Worm (Caenorhabditis elegans) whole organism, early embryonic: ENCODE measurements around the gene crn-6.

Experiments
- B0310.2 ChIP-seq: sonication (generic microtip); optimal IDR thresholded peaks from 2 replicates; lab custom pipeline; 2016; ENCODE audit warnings: mild to moderate bottlenecking, missing genetic modification characterization, missing compliant biosample characterization
- F13C5.2 ChIP-seq: sonication (generic microtip); optimal IDR thresholded peaks from 2 replicates; lab custom pipeline; 2017; ENCODE audit warnings: mild to moderate bottlenecking, missing genetic modification characterization, inconsistent platforms, missing compliant biosample characterization
- aly-1 ChIP-seq: sonication (generic microtip); optimal IDR thresholded peaks from 2 replicates; lab custom pipeline; 2016; ENCODE audit warnings: missing genetic modification characterization, missing compliant biosample characterization
- ama-1 ChIP-seq: fragments of 150-350 bp; optimal IDR thresholded peaks from 2 replicates; lab custom pipeline; 2014
- ceh-13 ChIP-seq: fragments of 200-800 bp; sonication (Bioruptor generic); optimal IDR thresholded peaks from 2 replicates; lab custom pipeline; 2018; ENCODE audit warnings: mild to moderate bottlenecking, missing genetic modification characterization, missing compliant biosample characterization
- ceh-36 ChIP-seq: sonication (generic microtip); optimal IDR thresholded peaks from 2 replicates; lab custom pipeline; 2016; ENCODE audit warnings: missing genetic modification characterization, inconsistent platforms, missing compliant biosample characterization
- ets-7 ChIP-seq: sonication (generic microtip); optimal IDR thresholded peaks from 2 replicates; lab custom pipeline; 2016; ENCODE audit warnings: missing genotype, missing genetic modification characterization, missing compliant biosample characterization
- flt-1 ChIP-seq: fragments of 200-800 bp; sonication (Bioruptor generic); IDR thresholded peaks from 2 replicates; pipeline ENCODE4 v1.3.6; 2022; ENCODE audit warnings: missing genetic modification characterization, missing compliant biosample characterization
- hmbx-1 ChIP-seq: sonication (generic microtip); optimal IDR thresholded peaks from 2 replicates; lab custom pipeline; 2016; ENCODE audit warnings: mild to moderate bottlenecking, missing genetic modification characterization, missing compliant biosample characterization
- hmg-4 ChIP-seq: fragments of 200-800 bp; sonication (Bioruptor generic); optimal IDR thresholded peaks from 2 replicates; lab custom pipeline; 2018; ENCODE audit warnings: mild to moderate bottlenecking, missing genetic modification characterization, missing compliant biosample characterization
- hnd-1 ChIP-seq: sonication (generic microtip); optimal IDR thresholded peaks from 2 replicates; lab custom pipeline; 2016; ENCODE audit warnings: missing genetic modification characterization, missing compliant biosample characterization
- pes-1 ChIP-seq: fragments of 200-800 bp; sonication (Bioruptor generic); IDR thresholded peaks from 2 replicates; pipeline ENCODE4 v1.3.6; 2022; ENCODE audit warnings: missing genetic modification reagents, missing genetic modification characterization, missing compliant biosample characterization
- scrt-1 ChIP-seq: fragments of 200-800 bp; sonication (Bioruptor generic); IDR thresholded peaks from 2 replicates; pipeline ENCODE4 v1.3.6; 2022; ENCODE audit warnings: missing genetic modification characterization, missing compliant biosample characterization
- sea-1 ChIP-seq: fragments of 200-800 bp; sonication (Bioruptor generic); conservative IDR thresholded peaks from 2 replicates; pipeline ENCODE4 v1.3.6; 2022; ENCODE audit warnings: missing genetic modification characterization, missing compliant biosample characterization
- tbx-11 ChIP-seq: fragments of 200-800 bp; sonication (Bioruptor generic); IDR thresholded peaks from 2 replicates; pipeline ENCODE4 v1.3.6; 2022; ENCODE audit warnings: missing genetic modification characterization, missing compliant biosample characterization
- tbx-37 ChIP-seq: fragments of 200-800 bp; sonication (Bioruptor generic); conservative IDR thresholded peaks from 2 replicates; pipeline ENCODE4 v1.3.6; 2022; ENCODE audit warnings: missing genetic modification reagents, missing genetic modification characterization, missing compliant biosample characterization
- tra-4 ChIP-seq: sonication (generic microtip); optimal IDR thresholded peaks from 2 replicates; lab custom pipeline; 2017; ENCODE audit warnings: missing genetic modification characterization, missing compliant biosample characterization

crn-6 gene

DNA sequence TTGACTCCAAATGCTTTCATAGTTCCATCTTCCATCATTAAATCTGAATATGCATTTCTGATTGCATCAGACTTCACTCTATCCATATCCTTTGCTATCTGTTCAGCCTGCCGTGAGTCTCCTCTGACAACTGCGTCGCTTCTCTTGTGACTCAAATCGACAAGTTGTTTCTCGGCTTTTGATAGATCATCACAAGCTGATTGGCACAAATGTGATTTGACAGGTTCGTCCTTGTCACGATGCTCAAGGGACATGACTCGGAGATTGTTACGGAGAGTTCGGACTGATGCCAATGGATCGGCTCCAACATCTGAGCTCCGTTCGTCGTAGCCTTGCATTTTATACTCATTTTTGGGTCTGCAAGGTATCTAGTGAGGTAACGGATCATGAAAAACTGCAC lies 38.3 kb upstream of the crn-6 start:
- TF ChIP-seq ceh-36 (tag; lab: Kevin White, UChicago) (no peak), hmbx-1 (no peak), tbx-11 (GFP tag; lab: Robert Waterston, UW) (no peak), pes-1 (GFP tag; lab: Robert Waterston, UW) (no peak), F13C5.2 (no peak), ama-1 (lab: Kevin White, UChicago) (no peak), tbx-37 (GFP tag; lab: Robert Waterston, UW) (no peak), scrt-1 (no peak), ceh-13 (GFP tag; lab: Kevin White, UChicago) (no peak), sea-1 (GFP tag; lab: Robert Waterston, UW) (no peak)

- TF ChIP-seq ama-1 (lab: Kevin White, UChicago): no peak
- TF ChIP-seq B0310.2 (tag; lab: Kevin White, UChicago): no peak
- TF ChIP-seq tbx-11 (GFP tag; lab: Robert Waterston, UW): no peak
- no peak for TF ChIP-seq hmbx-1
- TF ChIP-seq ets-7 (tag; lab: Kevin White, UChicago): no peak
- no peak for TF ChIP-seq sea-1 (GFP tag; lab: Robert Waterston, UW)
Observed at ce11 chrIII:9329266-9329665, 37.8 kb upstream of the crn-6 start, which contains the start of gene C40H1.3. Gene C40H1.3 (minus strand): TSS chrIII:9329366.

ce11 chrIII:9329790-9330366 lies 37.2 kb upstream of the crn-6 start, which contains the start of gene ttr-5:
Gene ttr-5 (plus strand): TSS chrIII:9330316.
- no peak for TF ChIP-seq aly-1 (tag; lab: Kevin White, UChicago)
- no peak for TF ChIP-seq tbx-37 (GFP tag; lab: Robert Waterston, UW)
- no peak for TF ChIP-seq ets-7 (tag; lab: Kevin White, UChicago)
- no peak for TF ChIP-seq pes-1 (GFP tag; lab: Robert Waterston, UW)
- no peak for TF ChIP-seq sea-1 (GFP tag; lab: Robert Waterston, UW)
- TF ChIP-seq ceh-36 (tag; lab: Kevin White, UChicago): no peak
- no peak for TF ChIP-seq hmg-4 (GFP tag; lab: Kevin White, UChicago)
- no peak for TF ChIP-seq tra-4 (tag; lab: Kevin White, UChicago)
- TF ChIP-seq tbx-11 (GFP tag; lab: Robert Waterston, UW): no peak
- no peak for TF ChIP-seq F13C5.2
- no peak for TF ChIP-seq hnd-1
- no peak for TF ChIP-seq ama-1 (lab: Kevin White, UChicago)

DNA sequence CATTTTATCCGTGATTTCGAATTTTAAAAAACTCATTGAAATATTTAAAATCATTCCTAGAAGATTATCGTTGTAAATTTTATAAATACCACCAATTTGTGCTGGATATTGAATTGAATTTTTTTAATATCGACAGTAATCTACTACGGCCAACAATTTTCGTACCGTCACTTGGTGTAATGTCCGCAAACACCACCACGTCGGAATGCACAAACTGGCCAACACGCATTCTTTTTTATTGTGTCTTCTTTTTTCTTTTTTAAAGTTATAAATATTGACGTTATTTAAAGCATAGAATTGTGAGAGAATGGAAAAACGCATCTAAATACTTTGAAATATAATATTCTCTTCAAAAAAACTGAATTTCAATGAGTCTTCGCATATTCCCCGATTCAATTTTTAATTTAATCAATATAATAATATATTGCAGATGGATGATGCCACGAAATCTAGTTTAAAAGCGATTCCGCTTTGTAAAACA lies 35.9 kb upstream of the crn-6 start, which contains the start of gene ufc-1:
TSS of gene ufc-1 (plus strand) at position 431 of the 481 bp plus-strand sequence.
- TF ChIP-seq ceh-36 (tag; lab: Kevin White, UChicago) (no peak), aly-1 (tag; lab: Kevin White, UChicago) (no peak), ets-7 (tag; lab: Kevin White, UChicago) (no peak), tra-4 (tag; lab: Kevin White, UChicago) (no peak), hmbx-1 (no peak), B0310.2 (tag; lab: Kevin White, UChicago) (no peak), tbx-11 (GFP tag; lab: Robert Waterston, UW) (no peak), ama-1 (lab: Kevin White, UChicago) (no peak), hmg-4 (GFP tag; lab: Kevin White, UChicago) (no peak), tbx-37 (GFP tag; lab: Robert Waterston, UW) (no peak), F13C5.2 (no peak), pes-1 (GFP tag; lab: Robert Waterston, UW) (no peak)

DNA sequence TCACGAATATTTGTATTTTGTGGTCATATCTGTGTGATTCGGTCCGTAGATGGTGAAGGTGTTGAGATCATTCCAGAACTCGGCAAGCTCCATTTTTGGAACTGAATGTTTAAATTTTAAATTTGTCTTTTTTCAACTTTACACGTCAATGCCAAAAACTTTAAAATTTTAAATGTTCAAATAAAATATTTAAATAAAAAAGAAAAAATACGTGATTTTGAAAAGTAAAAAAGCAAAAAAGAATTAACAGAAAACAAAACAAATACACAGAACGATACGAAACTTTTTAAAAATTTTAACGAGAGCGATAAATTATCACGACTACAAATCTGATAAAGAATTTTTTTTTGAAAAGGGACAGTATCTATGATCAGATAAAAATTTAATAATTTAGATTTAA lies 32.9 kb upstream of the crn-6 start, which contains the start of gene elo-4:
TSS of gene elo-4 (minus strand) at position 101 of the 400 bp plus-strand sequence.
- TF ChIP-seq aly-1 (tag; lab: Kevin White, UChicago): no peak

ce11 chrIII:9335076-9335475 lies 32.0 kb upstream of the crn-6 start:
- no peak for TF ChIP-seq ama-1 (lab: Kevin White, UChicago)
- TF ChIP-seq flt-1 (GFP tag; lab: Robert Waterston, UW): no peak
- no peak for TF ChIP-seq scrt-1
- TF ChIP-seq tra-4 (tag; lab: Kevin White, UChicago): no peak
- no peak for TF ChIP-seq B0310.2 (tag; lab: Kevin White, UChicago)
- no peak for TF ChIP-seq pes-1 (GFP tag; lab: Robert Waterston, UW)
- no peak for TF ChIP-seq tbx-11 (GFP tag; lab: Robert Waterston, UW)
- TF ChIP-seq F13C5.2: no peak
- TF ChIP-seq tbx-37 (GFP tag; lab: Robert Waterston, UW): no peak
- no peak for TF ChIP-seq ceh-36 (tag; lab: Kevin White, UChicago)
- TF ChIP-seq hmbx-1: no peak
- TF ChIP-seq ets-7 (tag; lab: Kevin White, UChicago): no peak
- TF ChIP-seq sea-1 (GFP tag; lab: Robert Waterston, UW): no peak
- no peak for TF ChIP-seq hmg-4 (GFP tag; lab: Kevin White, UChicago)
- no peak for TF ChIP-seq ceh-13 (GFP tag; lab: Kevin White, UChicago)
- no peak for TF ChIP-seq hnd-1
- no peak for TF ChIP-seq aly-1 (tag; lab: Kevin White, UChicago)

DNA sequence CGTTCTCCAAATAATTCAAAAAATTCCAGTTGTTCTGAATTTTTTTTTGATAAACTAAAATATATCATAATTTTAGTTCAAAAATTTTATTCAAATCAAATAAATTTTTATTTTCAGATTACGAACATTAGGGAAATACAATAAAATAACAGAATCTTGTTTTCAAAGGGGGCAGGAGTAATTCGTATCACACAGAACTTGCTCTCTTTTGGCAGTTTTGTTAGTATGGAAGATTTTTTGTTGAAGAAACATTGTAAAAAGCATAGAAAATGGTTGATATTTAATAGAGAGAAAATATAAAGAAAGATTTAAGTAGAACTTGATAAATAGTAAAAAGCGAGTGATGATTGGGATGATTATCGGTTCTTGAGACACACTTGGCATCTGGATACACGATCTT lies 30.3 kb upstream of the crn-6 start:
- TF ChIP-seq hmg-4 (GFP tag; lab: Kevin White, UChicago) (no peak), scrt-1 (no peak)

DNA sequence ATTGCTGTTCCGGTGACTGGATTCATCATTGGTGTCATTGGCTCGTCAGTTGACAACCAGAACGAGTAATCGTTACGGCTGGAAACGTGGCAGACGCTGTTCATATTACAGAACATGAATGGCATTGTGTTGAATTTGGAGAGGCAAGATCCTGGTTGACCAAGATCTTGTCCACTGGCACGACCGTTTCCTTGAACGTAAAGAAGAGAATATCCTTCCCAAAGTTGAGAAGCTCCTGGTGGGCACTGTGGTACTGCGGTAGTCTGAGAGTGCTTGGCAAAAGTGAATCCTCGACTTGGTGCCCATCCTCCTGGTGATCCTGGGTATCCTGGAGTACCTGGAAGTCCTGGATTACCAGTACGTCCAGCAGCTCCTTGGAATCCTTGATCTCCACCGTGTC lies 29.1 kb upstream of the crn-6 start:
- TF ChIP-seq hnd-1: no peak
- TF ChIP-seq F13C5.2: no peak
- TF ChIP-seq hmbx-1: no peak
- no peak for TF ChIP-seq pes-1 (GFP tag; lab: Robert Waterston, UW)
- TF ChIP-seq tbx-37 (GFP tag; lab: Robert Waterston, UW): no peak
- TF ChIP-seq flt-1 (GFP tag; lab: Robert Waterston, UW): no peak
- TF ChIP-seq tra-4 (tag; lab: Kevin White, UChicago): no peak
- TF ChIP-seq ama-1 (lab: Kevin White, UChicago): no peak
- TF ChIP-seq sea-1 (GFP tag; lab: Robert Waterston, UW): no peak
- no peak for TF ChIP-seq B0310.2 (tag; lab: Kevin White, UChicago)
- no peak for TF ChIP-seq hmg-4 (GFP tag; lab: Kevin White, UChicago)
- no peak for TF ChIP-seq ceh-13 (GFP tag; lab: Kevin White, UChicago)
